Worm (Caenorhabditis elegans) whole organism, late embryonic: ENCODE measurements around the gene unc-77.

Experiments
- fkh-10 ChIP-seq: fragments of 150-350 bp; optimal IDR thresholded peaks from 2 replicates; lab custom pipeline; 2014; ENCODE audit warnings: missing biosample characterization, missing genetic modification reagents, missing genetic modification characterization
- npax-4 ChIP-seq: sonication (generic microtip); optimal IDR thresholded peaks from 2 replicates; lab custom pipeline; 2016; ENCODE audit warnings: missing genetic modification characterization, missing compliant biosample characterization
- rnt-1 ChIP-seq: sonication (generic microtip); optimal IDR thresholded peaks from 2 replicates; lab custom pipeline; 2016; ENCODE audit warnings: missing genetic modification characterization, missing compliant biosample characterization

DNA sequence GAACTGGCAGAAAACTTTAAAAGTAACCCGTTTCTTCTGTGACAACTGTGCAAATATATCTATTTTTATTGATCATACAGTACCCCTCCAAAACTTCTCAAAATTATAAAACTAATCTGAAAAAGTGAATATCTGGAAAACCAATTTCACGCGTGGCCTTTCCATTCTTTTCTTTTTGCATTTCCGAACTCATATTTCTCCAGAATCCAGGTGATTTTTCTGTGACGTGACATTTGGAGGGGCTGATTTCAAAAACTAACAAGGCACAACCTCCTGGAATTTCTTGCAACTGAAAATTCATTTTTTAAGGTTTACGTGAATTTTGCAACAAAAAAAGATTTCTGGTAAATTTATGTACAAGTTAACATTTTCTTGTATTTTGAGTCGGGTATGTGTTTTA is 16.6 kb upstream of the unc-77 start:
- TF ChIP-seq rnt-1 (tag; lab: Kevin White, UChicago) (no peak), npax-4 (tag; lab: Kevin White, UChicago) (no peak), fkh-10 (no peak)
